Worm (Caenorhabditis elegans) whole organism, late embryonic: Measurements from ENCODE around the gene pde-12.
A peak's percentile ranks its signal among the peaks of the same experiment; 100 is the strongest.

ENCODE experiments used
- C08G9.2 ChIP-seq: sonication (generic microtip); optimal IDR thresholded peaks from 2 replicates; lab custom pipeline; 2016; ENCODE audit warnings: mild to moderate bottlenecking, missing genetic modification characterization, moderate library complexity, missing compliant biosample characterization
- C38D4.7 ChIP-seq: fragments of 200-800 bp; sonication (Bioruptor generic); optimal IDR thresholded peaks from 2 replicates; lab custom pipeline; 2018; ENCODE audit warnings: mild to moderate bottlenecking, missing genetic modification characterization, moderate library complexity, missing compliant biosample characterization
- F13H6.1 ChIP-seq: sonication (generic microtip); optimal IDR thresholded peaks from 2 replicates; lab custom pipeline; 2016; ENCODE audit warnings: missing genetic modification characterization, missing compliant biosample characterization
- Y22D7AL.16 ChIP-seq: sonication (generic microtip); optimal IDR thresholded peaks from 2 replicates; lab custom pipeline; 2016; ENCODE audit warnings: missing genetic modification characterization, missing compliant biosample characterization
- ahr-1 ChIP-seq: sonication (generic microtip); optimal IDR thresholded peaks from 2 replicates; lab custom pipeline; 2016; ENCODE audit warnings: missing genetic modification characterization, missing compliant biosample characterization
- ceh-14 ChIP-seq: sonication (generic microtip); optimal IDR thresholded peaks from 2 replicates; lab custom pipeline; 2016; ENCODE audit warnings: missing genotype, missing genetic modification characterization, missing compliant biosample characterization
- ceh-18 ChIP-seq: sonication (generic microtip); optimal IDR thresholded peaks from 2 replicates; lab custom pipeline; 2016; ENCODE audit warnings: missing genetic modification characterization, missing compliant biosample characterization
- ceh-19 ChIP-seq: fragments of 200-800 bp; sonication (Bioruptor generic); optimal IDR thresholded peaks from 2 replicates; lab custom pipeline; 2018; ENCODE audit warnings: mild to moderate bottlenecking, missing genetic modification characterization, missing compliant biosample characterization
- ceh-2 ChIP-seq: sonication (generic microtip); optimal IDR thresholded peaks from 2 replicates; lab custom pipeline; 2016; ENCODE audit warnings: missing genotype, missing genetic modification characterization, missing compliant biosample characterization
- ceh-24 ChIP-seq: sonication (generic microtip); optimal IDR thresholded peaks from 2 replicates; lab custom pipeline; 2016; ENCODE audit warnings: mild to moderate bottlenecking, missing genetic modification characterization, missing compliant biosample characterization
- ceh-30 ChIP-seq: fragments of 150-350 bp; optimal IDR thresholded peaks from 2 replicates; lab custom pipeline; 2014; ENCODE audit warnings: missing biosample characterization, missing genetic modification characterization
- ceh-31 ChIP-seq: sonication (generic microtip); optimal IDR thresholded peaks from 2 replicates; lab custom pipeline; 2016; ENCODE audit warnings: missing genetic modification characterization, missing compliant biosample characterization
- ceh-34 ChIP-seq: sonication (generic microtip); optimal IDR thresholded peaks from 2 replicates; lab custom pipeline; 2016; ENCODE audit warnings: mild to moderate bottlenecking, missing genetic modification characterization, missing compliant biosample characterization
- ceh-45 ChIP-seq: fragments of 200-800 bp; sonication (Bioruptor generic); IDR thresholded peaks from 2 replicates; pipeline ENCODE4 v1.3.6; 2022; ENCODE audit warnings: missing genetic modification reagents, missing genetic modification characterization, missing compliant biosample characterization
- ceh-48 ChIP-seq: sonication (generic microtip); optimal IDR thresholded peaks from 2 replicates; lab custom pipeline; 2016; ENCODE audit warnings: missing genetic modification characterization, inconsistent platforms, missing compliant biosample characterization
- ceh-6 ChIP-seq: fragments of 200-800 bp; sonication (Bioruptor generic); optimal IDR thresholded peaks from 2 replicates; lab custom pipeline; 2018; ENCODE audit warnings: mild to moderate bottlenecking, missing genetic modification characterization, missing compliant biosample characterization
- ceh-9 ChIP-seq: sonication (generic microtip); optimal IDR thresholded peaks from 2 replicates; lab custom pipeline; 2016; ENCODE audit warnings: mild to moderate bottlenecking, missing genetic modification characterization, inconsistent platforms, missing compliant biosample characterization
- che-1 ChIP-seq: sonication (generic microtip); optimal IDR thresholded peaks from 2 replicates; lab custom pipeline; 2016; ENCODE audit warnings: mild to moderate bottlenecking, missing genetic modification characterization, missing compliant biosample characterization
- elt-2 ChIP-seq: sonication (generic microtip); optimal IDR thresholded peaks from 2 replicates; lab custom pipeline; 2016; ENCODE audit warnings: missing genetic modification reagents, missing genetic modification characterization, missing compliant biosample characterization
- elt-4 ChIP-seq: sonication (generic microtip); optimal IDR thresholded peaks from 2 replicates; lab custom pipeline; 2016; ENCODE audit warnings: missing genetic modification characterization, missing compliant biosample characterization
- ets-4 ChIP-seq: sonication (generic microtip); optimal IDR thresholded peaks from 2 replicates; lab custom pipeline; 2016; ENCODE audit warnings: missing genetic modification characterization, missing compliant biosample characterization
- eyg-1 ChIP-seq: sonication (generic microtip); optimal IDR thresholded peaks from 2 replicates; lab custom pipeline; 2016; ENCODE audit warnings: missing genotype, missing genetic modification characterization, missing compliant biosample characterization
- fax-1 ChIP-seq: sonication (generic microtip); optimal IDR thresholded peaks from 2 replicates; lab custom pipeline; 2016; ENCODE audit warnings: missing genotype, missing genetic modification characterization, missing compliant biosample characterization
- fkh-10 ChIP-seq: fragments of 150-350 bp; optimal IDR thresholded peaks from 2 replicates; lab custom pipeline; 2014; ENCODE audit warnings: missing biosample characterization, missing genetic modification reagents, missing genetic modification characterization
- fkh-6 ChIP-seq: sonication (generic microtip); optimal IDR thresholded peaks from 2 replicates; lab custom pipeline; 2016; ENCODE audit warnings: missing genetic modification characterization, missing compliant biosample characterization
- gmeb-2 ChIP-seq: sonication (generic microtip); optimal IDR thresholded peaks from 2 replicates; lab custom pipeline; 2016; ENCODE audit warnings: missing genetic modification characterization, inconsistent platforms, missing compliant biosample characterization
- hlh-13 ChIP-seq: fragments of 200-800 bp; sonication (Bioruptor generic); optimal IDR thresholded peaks from 2 replicates; lab custom pipeline; 2018; ENCODE audit warnings: mild to moderate bottlenecking, missing genetic modification characterization, missing compliant biosample characterization
- hlh-15 ChIP-seq: sonication (generic microtip); optimal IDR thresholded peaks from 2 replicates; lab custom pipeline; 2016; ENCODE audit warnings: missing genetic modification characterization, missing compliant biosample characterization
- hlh-6 ChIP-seq: sonication (generic microtip); optimal IDR thresholded peaks from 2 replicates; lab custom pipeline; 2016; ENCODE audit warnings: missing genotype, missing genetic modification characterization, missing compliant biosample characterization
- hlh-8 ChIP-seq: sonication (generic microtip); optimal IDR thresholded peaks from 2 replicates; lab custom pipeline; 2016; ENCODE audit warnings: missing genotype, missing genetic modification characterization, missing compliant biosample characterization
- lim-6 ChIP-seq: sonication (generic microtip); optimal IDR thresholded peaks from 2 replicates; lab custom pipeline; 2016; ENCODE audit warnings: missing genetic modification characterization, missing compliant biosample characterization
- madf-2 ChIP-seq: sonication (generic microtip); optimal IDR thresholded peaks from 2 replicates; lab custom pipeline; 2017; ENCODE audit warnings: missing genetic modification characterization, missing compliant biosample characterization
- mec-3 ChIP-seq: sonication (generic microtip); optimal IDR thresholded peaks from 2 replicates; lab custom pipeline; 2016; ENCODE audit warnings: borderline replicate concordance, missing genetic modification characterization, missing compliant biosample characterization
- nhr-232 ChIP-seq: sonication (generic microtip); optimal IDR thresholded peaks from 2 replicates; lab custom pipeline; 2016; ENCODE audit warnings: missing genetic modification characterization, missing compliant biosample characterization
- npax-4 ChIP-seq: sonication (generic microtip); optimal IDR thresholded peaks from 2 replicates; lab custom pipeline; 2016; ENCODE audit warnings: missing genetic modification characterization, missing compliant biosample characterization
- pag-3 ChIP-seq: sonication (generic microtip); optimal IDR thresholded peaks from 2 replicates; lab custom pipeline; 2016; ENCODE audit warnings: missing compliant biosample characterization, missing genetic modification characterization, borderline replicate concordance
- pat-9 ChIP-seq: fragments of 200-800 bp; sonication (Bioruptor generic); optimal IDR thresholded peaks from 2 replicates; lab custom pipeline; 2018; ENCODE audit warnings: mild to moderate bottlenecking, missing genetic modification characterization, moderate library complexity, missing compliant biosample characterization
- pha-2 ChIP-seq: sonication (generic microtip); optimal IDR thresholded peaks from 2 replicates; lab custom pipeline; 2017; ENCODE audit warnings: mild to moderate bottlenecking, missing genetic modification characterization, missing compliant biosample characterization
- pha-4 ChIP-seq: fragments of 150-350 bp; optimal IDR thresholded peaks from 2 replicates; lab custom pipeline; 2018; ENCODE audit warnings: missing biosample characterization, missing genetic modification reagents, missing genetic modification characterization
- pqm-1 ChIP-seq: sonication (generic microtip); optimal IDR thresholded peaks from 2 replicates; lab custom pipeline; 2016; ENCODE audit warnings: missing genetic modification characterization, missing compliant biosample characterization
- pros-1 ChIP-seq: fragments of 150-350 bp; optimal IDR thresholded peaks from 2 replicates; lab custom pipeline; 2014; ENCODE audit warnings: missing biosample characterization, missing genetic modification reagents, missing genetic modification characterization
- ref-2 ChIP-seq: sonication (generic microtip); optimal IDR thresholded peaks from 2 replicates; lab custom pipeline; 2016; ENCODE audit warnings: missing genetic modification characterization, missing compliant biosample characterization
- rnt-1 ChIP-seq: sonication (generic microtip); optimal IDR thresholded peaks from 2 replicates; lab custom pipeline; 2016; ENCODE audit warnings: missing genetic modification characterization, missing compliant biosample characterization
- sdc-2 ChIP-seq: sonication (generic microtip); optimal IDR thresholded peaks from 2 replicates; lab custom pipeline; 2016; ENCODE audit warnings: missing genotype, missing genetic modification characterization, missing compliant biosample characterization
- sox-4 ChIP-seq: sonication (generic microtip); optimal IDR thresholded peaks from 2 replicates; lab custom pipeline; 2017; ENCODE audit warnings: mild to moderate bottlenecking, missing genetic modification characterization, inconsistent platforms, missing compliant biosample characterization
- syd-9 ChIP-seq: sonication (generic microtip); optimal IDR thresholded peaks from 2 replicates; lab custom pipeline; 2016; ENCODE audit warnings: mild to moderate bottlenecking, missing genetic modification characterization, moderate library complexity, missing compliant biosample characterization
- tbx-2 ChIP-seq: sonication (generic microtip); optimal IDR thresholded peaks from 2 replicates; lab custom pipeline; 2016; ENCODE audit warnings: missing genetic modification characterization, missing compliant biosample characterization
- tbx-7 ChIP-seq: sonication (generic microtip); optimal IDR thresholded peaks from 2 replicates; lab custom pipeline; 2016; ENCODE audit warnings: missing genotype, missing genetic modification characterization, missing compliant biosample characterization
- unc-3 ChIP-seq, 2 experiments: fragments of 200-800 bp in 1 of 2; sonication (Bioruptor generic) in 1 of 2; sonication (generic microtip) in 1 of 2; conservative IDR thresholded peaks in 1 of 2; optimal IDR thresholded peaks in 1 of 2; 2 replicates each; pipeline versions ENCODE4 v1.3.6 to Lab custom; 2016 to 2022; ENCODE audit warnings: missing compliant biosample characterization in 2 of 2, missing genetic modification characterization in 2 of 2, missing genetic modification reagents in 1 of 2
- unc-55 ChIP-seq: sonication (generic microtip); optimal IDR thresholded peaks from 2 replicates; lab custom pipeline; 2017; ENCODE audit warnings: missing biosample characterization, missing genetic modification reagents, missing genetic modification characterization
- unc-86 ChIP-seq: sonication (generic microtip); optimal IDR thresholded peaks from 2 replicates; lab custom pipeline; 2016; ENCODE audit warnings: missing genetic modification characterization, missing compliant biosample characterization
- zip-5 ChIP-seq: sonication (generic microtip); optimal IDR thresholded peaks from 2 replicates; lab custom pipeline; 2016; ENCODE audit warnings: missing genetic modification characterization, missing compliant biosample characterization
- ztf-16 ChIP-seq: sonication (generic microtip); optimal IDR thresholded peaks from 2 replicates; lab custom pipeline; 2017; ENCODE audit warnings: missing genetic modification characterization, missing compliant biosample characterization

The pde-12 gene

DNA sequence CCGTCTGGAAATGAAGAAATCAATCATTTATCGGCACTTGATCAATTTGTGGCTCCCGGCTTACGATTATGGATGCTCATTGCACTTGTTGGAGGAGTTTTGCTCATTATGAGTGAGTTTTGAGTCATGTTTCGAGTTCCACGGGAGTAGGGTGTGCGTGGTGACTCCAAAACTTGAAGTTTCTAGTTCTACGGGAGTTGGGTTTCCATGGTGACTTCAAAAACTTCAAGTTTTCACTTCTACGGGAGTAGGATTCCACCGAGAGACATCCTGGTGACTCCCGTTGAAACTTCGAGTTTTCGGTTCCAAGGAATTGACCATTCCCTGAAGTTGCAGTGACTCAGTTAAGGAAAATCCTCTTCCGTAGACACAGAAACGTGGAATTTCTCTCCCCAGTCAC lies 12.0 kb upstream of the pde-12 start:
- peak; percentile 24 for TF ChIP-seq ceh-48
- peak; percentile 21 for TF ChIP-seq ceh-18 (tag; lab: Kevin White, UChicago)
- TF ChIP-seq Y22D7AL.16 (tag; lab: Kevin White, UChicago) = peak; percentile 46
- TF ChIP-seq tbx-2 (tag; lab: Kevin White, UChicago) = peak; percentile 98
- peak; percentile 53 for TF ChIP-seq ceh-19 (GFP tag; lab: Kevin White, UChicago)
- TF ChIP-seq madf-2 (tag; lab: Kevin White, UChicago) = peak; percentile 1
- peak; percentile 61 for TF ChIP-seq syd-9 (tag; lab: Kevin White, UChicago)
- peak; percentile 73 for TF ChIP-seq fkh-6 (tag; lab: Kevin White, UChicago)
- TF ChIP-seq pat-9 (tag; lab: Kevin White, UChicago) = no peak
- TF ChIP-seq C38D4.7 (GFP tag; lab: Kevin White, UChicago) = peak; percentile 56
- TF ChIP-seq pha-2 (tag; lab: Kevin White, UChicago) = peak; percentile 58
- peak; percentile 93 for TF ChIP-seq ets-4
- peak; percentile 30 for TF ChIP-seq hlh-13 (GFP tag; lab: Kevin White, UChicago)
- TF ChIP-seq rnt-1 = peak; percentile 95
- TF ChIP-seq gmeb-2 (tag; lab: Kevin White, UChicago) = peak; percentile 0
- peak; percentile 84 for TF ChIP-seq elt-2 (tag; lab: Kevin White, UChicago)
- TF ChIP-seq ceh-31 (tag; lab: Kevin White, UChicago) = peak; percentile 99
- no peak for TF ChIP-seq ceh-9
- TF ChIP-seq pha-4 (tag; lab: Kevin White, UChicago) = no peak
- peak; percentile 93 for TF ChIP-seq zip-5 (tag; lab: Kevin White, UChicago)
- no peak for TF ChIP-seq che-1 (tag; lab: Kevin White, UChicago)
- no peak for TF ChIP-seq ceh-24 (tag; lab: Kevin White, UChicago)
- peak; percentile 45 for TF ChIP-seq pag-3 (tag; lab: Kevin White, UChicago)
- TF ChIP-seq sox-4 (tag; lab: Kevin White, UChicago) = peak; percentile 3
- TF ChIP-seq ahr-1 (tag; lab: Kevin White, UChicago) = peak; percentile 86
- peak; percentile 93 for TF ChIP-seq F13H6.1 (tag; lab: Kevin White, UChicago)
- peak; percentile 99 for TF ChIP-seq C08G9.2 (tag; lab: Kevin White, UChicago)
- peak; percentile 78 for TF ChIP-seq pqm-1 (tag; lab: Kevin White, UChicago)
- TF ChIP-seq hlh-6 (tag; lab: Kevin White, UChicago) = peak; percentile 85
- TF ChIP-seq nhr-232 = peak; percentile 2
- peak; percentile 95 for TF ChIP-seq tbx-7
- peak; percentile 51 for TF ChIP-seq sdc-2
- no peak for TF ChIP-seq npax-4
- peak; percentile 39 for TF ChIP-seq unc-86 (tag; lab: Kevin White, UChicago)
- peak; percentile 88 for TF ChIP-seq hlh-8
- no peak for TF ChIP-seq ceh-30 (tag; lab: Kevin White, UChicago)
- no peak for TF ChIP-seq unc-3 (GFP tag; conservative IDR thresholded peaks at IDR 0.05; lab: Robert Waterston, UW)
- peak; percentile 49 for TF ChIP-seq unc-3 (tag; optimal IDR thresholded peaks at IDR 0.05; lab: Kevin White, UChicago)
- TF ChIP-seq elt-4 (tag; lab: Kevin White, UChicago) = peak; percentile 93
- no peak for TF ChIP-seq unc-55 (GFP tag; lab: Kevin White, UChicago)
- peak; percentile 95 for TF ChIP-seq ref-2 (tag; lab: Kevin White, UChicago)
- peak; percentile 96 for TF ChIP-seq mec-3 (tag; lab: Kevin White, UChicago)
- no peak for TF ChIP-seq fkh-10 (GFP tag; lab: Kevin White, UChicago)
- TF ChIP-seq fax-1 (tag; lab: Kevin White, UChicago) = peak; percentile 95
- peak; percentile 15 for TF ChIP-seq eyg-1 (tag; lab: Kevin White, UChicago)
- TF ChIP-seq ceh-2 (tag; lab: Kevin White, UChicago) = peak; percentile 97
- TF ChIP-seq ceh-45 (GFP tag; lab: Robert Waterston, UW) = peak; percentile 26; the same call in 1 of the 2 replicates
- TF ChIP-seq ceh-34 = peak; percentile 91
- TF ChIP-seq pros-1 = no peak
- TF ChIP-seq ceh-14 (tag; lab: Kevin White, UChicago) = peak; percentile 96
- no peak for TF ChIP-seq hlh-15 (tag; lab: Kevin White, UChicago)
- peak; percentile 85 for TF ChIP-seq ztf-16 (tag; lab: Kevin White, UChicago)
- peak; percentile 60 for TF ChIP-seq ceh-6 (GFP tag; lab: Kevin White, UChicago)
- peak; percentile 94 for TF ChIP-seq lim-6 (tag; lab: Kevin White, UChicago)
